Worm (Caenorhabditis elegans) whole organism, L3 larva: ENCODE measurements around the gene R10H10.3.

Experiments used
- ZK546.5 ChIP-seq: sonication (generic microtip); optimal IDR thresholded peaks from 2 replicates; lab custom pipeline; 2017; ENCODE audit warnings: missing biosample characterization, missing genetic modification characterization
- aly-2 ChIP-seq: fragments of 150-350 bp; optimal IDR thresholded peaks from 2 replicates; lab custom pipeline; 2014; ENCODE audit warnings: missing biosample characterization, missing genetic modification characterization
- ceh-82 ChIP-seq: fragments of 150-350 bp; optimal IDR thresholded peaks from 2 replicates; lab custom pipeline; 2014; ENCODE audit warnings: missing biosample characterization, missing genetic modification characterization
- daf-12 ChIP-seq: fragments of 150-350 bp; optimal IDR thresholded peaks from 2 replicates; lab custom pipeline; 2014; ENCODE audit warnings: missing biosample characterization, missing genetic modification reagents, missing genetic modification characterization
- egl-5 ChIP-seq: fragments of 150-350 bp; optimal IDR thresholded peaks from 2 replicates; lab custom pipeline; 2017; ENCODE audit warnings: missing biosample characterization, missing genetic modification reagents, missing genetic modification characterization, inconsistent platforms
- elt-1 ChIP-seq: fragments of 150-350 bp; optimal IDR thresholded peaks from 2 replicates; lab custom pipeline; 2014; ENCODE audit warnings: missing biosample characterization, missing genetic modification characterization
- elt-2 ChIP-seq: sonication (generic microtip); optimal IDR thresholded peaks from 2 replicates; lab custom pipeline; 2016; ENCODE audit warnings: missing genetic modification reagents, mild to moderate bottlenecking, missing genetic modification characterization, missing compliant biosample characterization
- eor-1 ChIP-seq, 2 experiments: fragments of 150-350 bp; optimal IDR thresholded peaks; 2 replicates each; lab custom pipeline; 2014 to 2018; ENCODE audit warnings: missing biosample characterization in 2 of 2, missing genetic modification characterization in 2 of 2
- fkh-10 ChIP-seq: sonication (generic microtip); optimal IDR thresholded peaks from 2 replicates; lab custom pipeline; 2017; ENCODE audit warnings: missing biosample characterization, missing genetic modification reagents, missing genetic modification characterization
- fkh-2 ChIP-seq: fragments of 150-350 bp; optimal IDR thresholded peaks from 2 replicates; lab custom pipeline; 2014; ENCODE audit warnings: missing biosample characterization, missing genetic modification reagents, missing genetic modification characterization
- hmg-11 ChIP-seq: sonication (generic microtip); optimal IDR thresholded peaks from 2 replicates; lab custom pipeline; 2016; ENCODE audit warnings: missing genetic modification characterization, missing compliant biosample characterization
- jun-1 ChIP-seq: fragments of 150-350 bp; optimal IDR thresholded peaks from 2 replicates; lab custom pipeline; 2014; ENCODE audit warnings: missing biosample characterization, missing genetic modification reagents, missing genetic modification characterization
- lin-15B ChIP-seq: fragments of 150-350 bp; optimal IDR thresholded peaks from 2 replicates; lab custom pipeline; 2014; ENCODE audit warnings: missing biosample characterization, missing genetic modification characterization
- mdl-1 ChIP-seq: fragments of 150-350 bp; optimal IDR thresholded peaks from 2 replicates; lab custom pipeline; 2014; ENCODE audit warnings: missing biosample characterization, missing genetic modification characterization
- mml-1 ChIP-seq: fragments of 150-350 bp; sonication (generic microtip); optimal IDR thresholded peaks from 3 replicates; lab custom pipeline; 2014; ENCODE audit warnings: missing biosample characterization, missing genetic modification characterization
- nfya-1 ChIP-seq: sonication (generic microtip); optimal IDR thresholded peaks from 2 replicates; lab custom pipeline; 2017; ENCODE audit warnings: missing genetic modification characterization, mild to moderate bottlenecking, missing compliant biosample characterization, antibody characterized with exemption, moderate library complexity; ENCODE audit not compliant: insufficient read depth
- nhr-23 ChIP-seq: fragments of 150-350 bp; optimal IDR thresholded peaks from 2 replicates; lab custom pipeline; 2014; ENCODE audit warnings: missing biosample characterization, missing genetic modification reagents, missing genetic modification characterization
- nhr-237 ChIP-seq: fragments of 150-350 bp; optimal IDR thresholded peaks from 2 replicates; lab custom pipeline; 2014; ENCODE audit warnings: missing biosample characterization, missing genetic modification characterization
- nhr-28 ChIP-seq: fragments of 150-350 bp; optimal IDR thresholded peaks from 2 replicates; lab custom pipeline; 2014; ENCODE audit warnings: missing biosample characterization, missing genetic modification characterization
- nhr-43 ChIP-seq: sonication (generic microtip); optimal IDR thresholded peaks from 2 replicates; lab custom pipeline; 2016; ENCODE audit warnings: mild to moderate bottlenecking, missing genetic modification characterization, missing compliant biosample characterization; ENCODE audit not compliant: poor library complexity, severe bottlenecking
- nhr-76 ChIP-seq: fragments of 150-350 bp; sonication (generic microtip); optimal IDR thresholded peaks from 5 replicates; lab custom pipeline; 2014; ENCODE audit warnings: missing biosample characterization, missing genetic modification characterization
- pha-4 ChIP-seq: fragments of 150-350 bp; optimal IDR thresholded peaks from 2 replicates; lab custom pipeline; 2014; ENCODE audit warnings: missing biosample characterization, missing genetic modification reagents, missing genetic modification characterization
- sea-2 ChIP-seq: fragments of 150-350 bp; sonication (generic microtip); optimal IDR thresholded peaks from 4 replicates; lab custom pipeline; 2014; ENCODE audit warnings: missing biosample characterization, missing genetic modification reagents, missing genetic modification characterization
- skn-1 ChIP-seq: fragments of 150-350 bp; optimal IDR thresholded peaks from 2 replicates; lab custom pipeline; 2014; ENCODE audit warnings: missing biosample characterization, missing genetic modification characterization
- unc-62 ChIP-seq: fragments of 150-350 bp; sonication (generic microtip); optimal IDR thresholded peaks from 4 replicates; lab custom pipeline; 2014; ENCODE audit warnings: missing biosample characterization, missing genetic modification reagents, missing genetic modification characterization
- zag-1 ChIP-seq: fragments of 150-350 bp; optimal IDR thresholded peaks from 2 replicates; lab custom pipeline; 2014; ENCODE audit warnings: missing biosample characterization, missing genetic modification characterization
- ztf-11 ChIP-seq: fragments of 150-350 bp; optimal IDR thresholded peaks from 2 replicates; lab custom pipeline; 2014; ENCODE audit warnings: missing biosample characterization, missing genetic modification characterization
- ztf-4 ChIP-seq: fragments of 150-350 bp; optimal IDR thresholded peaks from 2 replicates; lab custom pipeline; 2014; ENCODE audit warnings: missing biosample characterization, missing genetic modification characterization

Gene R10H10.3

ce11 chrIV:10382894-10383293, 5.4 kb upstream of the R10H10.3 start:
- no peak for TF ChIP-seq ztf-4 (tag; lab: Kevin White, UChicago)
- TF ChIP-seq ztf-11 (tag; lab: Kevin White, UChicago) = no peak
- TF ChIP-seq jun-1 = no peak
- TF ChIP-seq nhr-23 = no peak
- TF ChIP-seq pha-4 (tag; lab: Kevin White, UChicago) = no peak
- TF ChIP-seq elt-2 (tag; lab: Kevin White, UChicago) = no peak
- no peak for TF ChIP-seq ceh-82 (tag; lab: Kevin White, UChicago)
- no peak for TF ChIP-seq mml-1 (tag; lab: Kevin White, UChicago)
- TF ChIP-seq zag-1 = no peak
- TF ChIP-seq nhr-237 (tag; lab: Kevin White, UChicago) = no peak
- TF ChIP-seq nhr-43 (tag; lab: Kevin White, UChicago) = no peak
- TF ChIP-seq, all 47 proteins: peak for 0

ce11 chrIV:10387113-10387512, 1.2 kb upstream of the R10H10.3 start, which contains the start of gene nfu-1:
Gene nfu-1 (plus strand): TSS chrIV:10387413.
- no peak for TF ChIP-seq nhr-76
- no peak for TF ChIP-seq zag-1
- no peak for TF ChIP-seq pha-4 (tag; lab: Kevin White, UChicago)
- no peak for TF ChIP-seq aly-2 (tag; lab: Kevin White, UChicago)
- no peak for TF ChIP-seq elt-1 (tag; lab: Kevin White, UChicago)
- no peak for TF ChIP-seq skn-1
- TF ChIP-seq nhr-28 = no peak
- no peak for TF ChIP-seq nhr-43 (tag; lab: Kevin White, UChicago)
- TF ChIP-seq mdl-1 = no peak

ce11 chrIV:10391827-10392226, 3.5 kb downstream of the R10H10.3 start, which contains the start of gene spe-26:
Gene spe-26 (minus strand): TSS chrIV:10391927.
- TF ChIP-seq lin-15B (tag; lab: Kevin White, UChicago) (no peak), egl-5 (no peak)
- TF ChIP-seq, all 47 proteins: peak for 0

ce11 chrIV:10394858-10395257, 6.6 kb downstream of the R10H10.3 start, which contains the start of gene R10H10.4:
Gene R10H10.4 (minus strand): TSS chrIV:10394958.
- TF ChIP-seq mdl-1 = no peak
- no peak for TF ChIP-seq ZK546.5 (tag; lab: Kevin White, UChicago)
- no peak for TF ChIP-seq nhr-43 (tag; lab: Kevin White, UChicago)
- TF ChIP-seq mml-1 (tag; lab: Kevin White, UChicago) = no peak
- TF ChIP-seq fkh-10 (GFP tag; lab: Kevin White, UChicago) = no peak
- TF ChIP-seq eor-1 (tag; optimal IDR thresholded peaks at IDR 0.05; lab: Kevin White, UChicago) = no peak
- no peak for TF ChIP-seq ceh-82 (tag; lab: Kevin White, UChicago)
- TF ChIP-seq hmg-11 = no peak
- no peak for TF ChIP-seq daf-12 (tag; lab: Kevin White, UChicago)
- TF ChIP-seq fkh-2 (tag; lab: Kevin White, UChicago) = no peak
- no peak for TF ChIP-seq nhr-237 (tag; lab: Kevin White, UChicago)
- TF ChIP-seq skn-1 = no peak
- no peak for TF ChIP-seq elt-2 (tag; lab: Kevin White, UChicago)
- TF ChIP-seq egl-5 = no peak
- TF ChIP-seq aly-2 (tag; lab: Kevin White, UChicago) = no peak
- TF ChIP-seq, all 47 proteins: peak for 0

DNA sequence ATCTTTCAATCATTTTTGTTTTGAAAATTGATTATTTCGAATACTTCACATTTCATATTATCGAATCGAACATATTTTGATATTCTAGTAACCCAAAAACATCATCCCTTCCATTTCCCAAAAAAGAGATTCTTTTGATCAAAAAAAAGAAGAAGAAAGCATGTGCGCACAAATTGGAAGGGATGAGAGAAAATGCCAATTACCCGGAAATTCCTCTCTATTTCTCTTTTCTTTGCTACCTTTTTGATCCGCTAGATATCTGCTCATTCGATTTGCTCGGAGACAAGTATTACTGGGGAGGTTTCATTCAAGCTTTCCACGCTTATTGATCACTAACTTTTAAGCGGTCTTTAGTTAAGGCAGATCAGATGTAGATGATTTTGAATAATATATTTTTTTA, 8.5 kb downstream of the R10H10.3 start:
- TF ChIP-seq lin-15B (tag; lab: Kevin White, UChicago) = no peak
- TF ChIP-seq unc-62 (GFP tag; lab: Kevin White, UChicago) = no peak
- peak; percentile 67 for TF ChIP-seq fkh-10 (GFP tag; lab: Kevin White, UChicago)
- no peak for TF ChIP-seq zag-1

- no peak for TF ChIP-seq zag-1
- no peak for TF ChIP-seq lin-15B (tag; lab: Kevin White, UChicago)
- TF ChIP-seq elt-1 (tag; lab: Kevin White, UChicago) = no peak
- peak; percentile 10 for TF ChIP-seq nfya-1 (tag; lab: Kevin White, UChicago)
- no peak for TF ChIP-seq ZK546.5 (tag; lab: Kevin White, UChicago)
- TF ChIP-seq fkh-10 (GFP tag; lab: Kevin White, UChicago) = peak; percentile 32
- TF ChIP-seq sea-2 (GFP tag; lab: Kevin White, UChicago) = no peak
Measured at ce11 chrIV:10398244-10398643, 9.9 kb downstream of the R10H10.3 start.
